Fruit fly (Drosophila melanogaster) Kc167 (cell line): Measurements from ENCODE around the gene CG6733.

Experiments used
- Myc ChIP-seq: fragments of >200 bp; optimal IDR thresholded peaks from 2 replicates; lab custom pipeline; 2017; ENCODE audit warnings: missing external identifiers
- Sin3A ChIP-seq: fragments of >200 bp; optimal IDR thresholded peaks from 2 replicates; lab custom pipeline; 2018; ENCODE audit warnings: missing external identifiers
- h ChIP-seq: fragments of >200 bp; optimal IDR thresholded peaks from 3 replicates; lab custom pipeline; 2018; ENCODE audit warnings: missing external identifiers
- insv ChIP-seq: fragments of >200 bp; optimal IDR thresholded peaks from 3 replicates; lab custom pipeline; 2018; ENCODE audit warnings: missing external identifiers
- psq ChIP-seq: fragments of >200 bp; optimal IDR thresholded peaks from 2 replicates; lab custom pipeline; 2017; ENCODE audit warnings: missing external identifiers
- ttk ChIP-seq: sonication (Bioruptor generic); optimal IDR thresholded peaks from 2 replicates; lab custom pipeline; 2017; ENCODE audit warnings: missing external identifiers

The CG6733 gene

DNA sequence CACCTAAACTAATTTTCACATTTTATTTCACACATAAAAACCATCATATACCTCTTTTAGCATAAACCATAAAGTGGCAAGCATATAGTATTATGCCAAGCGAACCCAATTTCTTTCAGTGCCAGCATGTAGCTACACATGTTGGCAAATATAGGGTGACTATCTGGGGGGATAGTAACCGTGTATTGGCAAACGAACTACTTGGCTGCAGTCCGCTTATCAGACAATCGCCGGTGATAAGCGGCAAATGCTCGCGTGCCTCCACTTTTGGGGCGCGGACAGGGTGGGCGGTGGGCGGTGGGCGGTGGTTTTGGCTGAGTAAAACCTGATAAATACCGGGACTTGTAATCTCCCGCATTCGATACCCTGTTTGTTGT lies 42.1 kb downstream of the CG6733 start:
- TF ChIP-seq Myc (lab: Kevin White, UChicago) (no peak), ttk (lab: Kevin White, UChicago) (no peak)

DNA sequence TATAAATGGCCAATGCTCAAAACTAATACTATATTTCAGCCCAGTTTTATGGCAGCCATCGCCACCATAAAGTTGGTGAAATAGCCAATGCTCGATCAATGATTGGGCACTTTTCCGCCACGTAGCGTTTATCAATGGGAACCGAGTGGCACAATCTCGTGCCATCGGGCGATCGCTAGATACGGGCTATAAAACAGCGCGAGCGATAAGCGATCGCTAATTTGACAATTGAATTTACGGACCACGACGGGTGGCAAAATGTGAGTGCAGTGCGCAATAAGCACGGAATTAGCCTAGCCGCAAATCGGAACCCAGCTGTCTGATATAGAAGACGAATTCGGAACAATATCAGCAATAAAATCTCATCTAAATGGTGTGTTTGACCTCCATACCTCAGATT lies 42.8 kb downstream of the CG6733 start:
- TF ChIP-seq ttk (lab: Kevin White, UChicago) (no peak), Myc (lab: Kevin White, UChicago) (no peak), insv (lab: Kevin White, UChicago) (no peak), h (lab: Kevin White, UChicago) (no peak)

DNA sequence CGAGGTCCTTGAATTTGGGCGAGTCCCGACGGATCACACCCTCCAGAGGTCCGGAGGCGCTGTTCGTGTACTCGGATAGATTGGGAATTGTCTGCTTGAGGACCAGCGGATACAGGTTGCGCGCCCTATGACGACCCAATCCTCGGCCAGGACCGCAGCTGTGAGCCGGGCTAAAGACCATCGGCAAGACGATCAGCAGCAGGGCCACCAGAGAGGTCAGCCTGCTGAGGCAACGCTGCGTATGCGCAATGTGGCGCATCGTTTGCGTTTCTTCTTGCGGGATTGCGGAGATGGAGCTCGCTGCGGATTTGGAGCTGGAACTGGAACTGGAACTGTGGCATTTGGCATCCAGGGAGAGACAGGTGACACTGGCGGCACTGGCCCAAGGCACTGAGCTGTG lies 43.6 kb downstream of the CG6733 start:
- TF ChIP-seq ttk (lab: Kevin White, UChicago): no peak
- TF ChIP-seq insv (lab: Kevin White, UChicago): no peak
- no peak for TF ChIP-seq psq (lab: Kevin White, UChicago)
- TF ChIP-seq Myc (lab: Kevin White, UChicago): no peak
- TF ChIP-seq Sin3A (lab: Kevin White, UChicago): no peak

DNA sequence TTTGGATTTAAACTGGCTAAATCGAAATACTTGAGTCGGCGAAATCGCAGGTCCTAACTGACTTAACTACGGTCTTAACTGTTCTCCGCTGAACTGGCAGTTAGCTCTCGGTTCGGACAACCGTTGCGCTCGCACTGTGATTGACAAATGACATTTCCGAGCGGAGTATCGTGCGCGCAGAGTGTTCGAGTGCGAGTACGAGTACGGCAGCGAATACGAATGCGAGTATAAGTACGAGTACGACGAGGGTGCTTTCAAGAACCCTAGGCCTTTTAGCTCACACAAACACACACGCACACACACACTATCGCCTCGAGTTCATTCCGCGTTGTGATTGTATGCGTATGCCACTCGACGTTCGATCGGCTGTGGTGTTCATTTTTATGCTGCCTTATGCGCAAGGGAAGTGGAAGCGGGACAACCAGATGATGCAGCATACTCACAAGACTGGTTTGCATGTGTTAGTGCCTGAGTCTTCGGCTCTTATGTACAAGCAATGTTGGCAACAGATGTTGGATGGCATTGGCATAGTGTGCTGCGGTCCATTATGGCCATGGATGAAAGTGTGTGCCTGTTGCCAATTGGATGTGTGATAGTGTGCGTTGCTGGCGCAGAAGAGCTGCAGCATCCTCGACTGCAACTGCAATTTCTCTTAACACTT lies 44.3 kb downstream of the CG6733 start, which contains the start of gene hh:
TSS of gene hh (minus strand) at position 229 of the 661 bp plus-strand sequence.
- no peak for TF ChIP-seq Sin3A (lab: Kevin White, UChicago)
- TF ChIP-seq h (lab: Kevin White, UChicago): no peak
- TF ChIP-seq insv (lab: Kevin White, UChicago): no peak
- TF ChIP-seq psq (lab: Kevin White, UChicago): no peak
- no peak for TF ChIP-seq ttk (lab: Kevin White, UChicago)
- no peak for TF ChIP-seq Myc (lab: Kevin White, UChicago)

DNA sequence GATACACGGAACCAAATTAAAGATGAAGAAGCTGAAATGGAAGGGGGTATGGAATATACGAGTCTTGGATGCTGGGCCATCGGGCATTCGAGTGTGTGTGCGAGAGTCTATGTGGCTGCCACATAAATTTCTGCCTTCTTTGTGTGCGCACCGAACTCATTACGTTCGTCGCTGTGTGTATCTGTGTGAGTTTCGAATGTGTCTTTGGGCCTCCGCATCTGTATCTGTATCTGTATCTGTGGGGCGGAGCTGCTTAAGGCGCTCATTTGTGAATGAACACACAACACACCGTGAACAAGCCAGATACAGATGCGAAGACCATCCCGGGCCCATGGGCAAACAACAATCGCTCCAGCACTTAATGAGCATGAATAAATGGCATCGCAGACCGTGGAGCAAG lies 45.9 kb downstream of the CG6733 start:
- TF ChIP-seq h (lab: Kevin White, UChicago) (no peak), insv (lab: Kevin White, UChicago) (no peak), psq (lab: Kevin White, UChicago) (no peak), ttk (lab: Kevin White, UChicago) (no peak), Myc (lab: Kevin White, UChicago) (no peak), Sin3A (lab: Kevin White, UChicago) (no peak)

DNA sequence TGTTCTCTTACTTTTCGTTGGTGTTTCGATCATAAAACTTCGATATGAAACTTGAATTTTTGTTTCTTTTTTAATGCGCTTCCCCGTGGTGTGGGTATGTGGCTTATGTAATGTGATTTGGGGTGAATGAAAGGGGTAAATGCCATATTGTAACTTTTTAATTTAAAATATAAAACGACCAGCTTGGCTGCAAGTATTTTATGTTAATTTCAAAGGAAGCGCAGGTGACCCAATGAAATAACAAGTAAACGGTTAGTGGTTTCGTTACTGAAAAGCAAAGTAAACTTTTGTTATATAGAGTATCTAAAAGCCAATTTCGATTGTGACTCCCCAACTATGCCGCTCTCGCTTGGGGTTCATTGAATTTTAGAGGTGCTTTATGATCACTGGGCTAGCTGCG lies 47.1 kb downstream of the CG6733 start:
- TF ChIP-seq insv (lab: Kevin White, UChicago) (no peak), Sin3A (lab: Kevin White, UChicago) (no peak), Myc (lab: Kevin White, UChicago) (no peak), h (lab: Kevin White, UChicago) (no peak), psq (lab: Kevin White, UChicago) (no peak), ttk (lab: Kevin White, UChicago) (no peak)

DNA sequence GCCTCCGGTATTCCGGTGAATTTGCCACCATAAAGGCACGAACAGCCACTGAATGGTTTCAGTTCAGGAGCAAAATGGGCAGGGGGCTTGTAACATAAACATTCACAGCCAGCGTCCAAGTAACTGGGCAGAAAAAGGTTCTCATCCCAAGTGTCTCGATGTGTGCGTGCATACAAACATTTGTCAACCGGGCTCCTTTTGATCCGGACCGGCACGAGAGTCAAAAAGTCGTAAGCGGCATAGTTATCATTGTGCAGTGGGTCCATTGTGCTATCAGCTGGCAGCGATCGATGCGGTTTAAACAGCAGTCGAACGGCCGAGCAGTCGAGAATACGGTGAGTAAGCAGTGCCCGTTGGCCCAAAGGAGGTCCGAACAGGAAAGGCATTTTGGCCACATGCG lies 48.2 kb downstream of the CG6733 start:
- TF ChIP-seq psq (lab: Kevin White, UChicago) (no peak), Myc (lab: Kevin White, UChicago) (no peak), h (lab: Kevin White, UChicago) (no peak), insv (lab: Kevin White, UChicago) (no peak), Sin3A (lab: Kevin White, UChicago) (no peak), ttk (lab: Kevin White, UChicago) (no peak)

DNA sequence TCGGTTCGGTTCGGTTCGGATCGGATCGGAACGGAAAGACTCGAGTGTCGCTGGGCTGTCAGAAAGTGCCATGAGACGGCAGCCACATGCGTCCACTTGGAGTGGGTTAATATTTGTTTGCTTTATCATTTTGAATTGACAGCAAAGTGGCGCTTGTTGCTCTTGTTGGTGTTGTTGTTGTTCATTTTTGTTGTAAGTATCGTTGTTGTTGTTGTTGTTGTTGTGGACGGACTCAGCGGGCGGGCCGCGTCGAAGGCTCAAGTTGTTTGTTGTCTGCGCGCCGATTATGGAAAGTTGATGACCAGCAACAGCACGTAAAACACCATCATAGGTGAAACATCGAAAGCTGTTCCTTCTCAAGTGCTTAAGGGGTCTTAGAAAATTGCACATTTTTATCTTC lies 49.5 kb downstream of the CG6733 start:
- TF ChIP-seq insv (lab: Kevin White, UChicago) (no peak), Myc (lab: Kevin White, UChicago) (no peak), h (lab: Kevin White, UChicago) (no peak), Sin3A (lab: Kevin White, UChicago) (no peak)

DNA sequence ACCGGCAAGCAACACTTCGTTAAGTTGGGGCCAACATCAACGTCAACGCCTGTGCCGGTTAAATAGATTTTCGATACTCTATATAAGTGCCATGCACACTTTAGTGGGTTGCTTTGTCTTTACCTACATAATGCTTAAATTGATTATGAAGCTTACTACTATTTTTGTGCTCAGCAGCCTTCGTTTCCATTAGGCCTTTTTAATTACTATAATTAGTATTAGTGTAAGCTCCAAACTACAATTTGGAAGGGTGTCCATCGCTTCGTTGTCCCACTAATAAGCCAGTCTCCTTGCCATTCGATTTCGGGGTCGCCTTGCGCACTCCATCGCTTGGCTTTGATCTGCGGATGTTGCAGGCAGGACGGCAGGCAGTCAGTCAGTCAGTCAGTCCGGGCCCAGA lies 50.1 kb downstream of the CG6733 start:
- TF ChIP-seq Myc (lab: Kevin White, UChicago) (no peak), insv (lab: Kevin White, UChicago) (no peak)

DNA sequence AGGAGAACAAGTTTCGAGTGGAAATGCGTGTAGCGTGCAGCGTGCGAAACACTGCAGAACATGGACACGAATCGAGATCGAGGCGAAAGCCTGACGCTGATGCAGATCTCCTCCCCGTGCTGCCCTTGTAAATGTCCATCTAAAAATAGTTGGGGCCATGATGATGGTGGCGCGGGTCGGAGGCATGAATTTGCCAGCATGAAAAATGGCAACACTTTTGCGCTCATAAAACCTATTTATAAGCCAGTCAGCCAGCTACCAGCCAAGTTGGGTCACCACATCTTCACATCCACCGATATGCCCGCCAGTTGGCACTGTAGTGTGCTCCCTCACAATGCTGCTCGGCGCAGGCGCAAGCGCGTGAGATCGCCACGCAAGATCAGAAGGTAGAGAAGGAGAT lies 50.9 kb downstream of the CG6733 start:
- TF ChIP-seq ttk (lab: Kevin White, UChicago) (no peak), psq (lab: Kevin White, UChicago) (no peak), insv (lab: Kevin White, UChicago) (no peak), Myc (lab: Kevin White, UChicago) (no peak), Sin3A (lab: Kevin White, UChicago) (no peak), h (lab: Kevin White, UChicago) (no peak)
